Worm (Caenorhabditis elegans) whole organism, young adult: ENCODE measurements around the gene B0035.15.

Source experiments
- C06A6.2 ChIP-seq: fragments of 200-800 bp; sonication (Bioruptor generic); conservative IDR thresholded peaks from 2 replicates; pipeline ENCODE4 v1.3.6; 2022; ENCODE audit warnings: missing genetic modification characterization, missing compliant biosample characterization
- C17E4.6 ChIP-seq: fragments of 200-800 bp; sonication (Bioruptor generic); IDR thresholded peaks from 2 replicates; pipeline ENCODE4 v1.3.6; 2022; ENCODE audit warnings: missing genetic modification reagents, missing genetic modification characterization, missing compliant biosample characterization
- D2030.7 ChIP-seq: fragments of 200-800 bp; sonication (Bioruptor generic); IDR thresholded peaks from 2 replicates; pipeline ENCODE4 v1.3.6; 2022; ENCODE audit warnings: missing genetic modification reagents, missing genetic modification characterization, missing compliant biosample characterization
- F10E7.11 ChIP-seq: sonication (generic microtip); optimal IDR thresholded peaks from 2 replicates; lab custom pipeline; 2017; ENCODE audit warnings: mild to moderate bottlenecking, missing genetic modification characterization, moderate library complexity, missing compliant biosample characterization
- F22D6.2 ChIP-seq: sonication (generic microtip); optimal IDR thresholded peaks from 2 replicates; lab custom pipeline; 2016; ENCODE audit warnings: mild to moderate bottlenecking, missing genetic modification characterization, missing compliant biosample characterization
- F37B4.10 ChIP-seq: fragments of 200-800 bp; sonication (Bioruptor generic); IDR thresholded peaks from 2 replicates; pipeline ENCODE4 v1.3.6; 2022; ENCODE audit warnings: missing genetic modification characterization, missing compliant biosample characterization
- F39B2.1 ChIP-seq: fragments of 200-800 bp; sonication (Bioruptor generic); IDR thresholded peaks from 2 replicates; pipeline ENCODE4 v1.3.6; 2022; ENCODE audit warnings: missing genetic modification reagents, missing genetic modification characterization, missing compliant biosample characterization
- akir-1 ChIP-seq: fragments of 200-800 bp; sonication (Bioruptor generic); optimal IDR thresholded peaks from 2 replicates; lab custom pipeline; 2018; ENCODE audit warnings: mild to moderate bottlenecking, missing genetic modification characterization, moderate library complexity, missing compliant biosample characterization
- ama-1 ChIP-seq, 3 experiments: fragments of 150-350 bp in 1 of 3; sonication (generic microtip) in 2 of 3; optimal IDR thresholded peaks; 2 replicates each; lab custom pipeline; 2014 to 2018; ENCODE audit warnings: missing biosample characterization in 2 of 3, missing genetic modification characterization in 2 of 3, missing genetic modification reagents in 2 of 3
- aptf-2 ChIP-seq: fragments of 200-800 bp; sonication (Bioruptor generic); conservative IDR thresholded peaks from 2 replicates; pipeline ENCODE4 v1.3.6; 2022; ENCODE audit warnings: missing genetic modification reagents, missing genetic modification characterization, missing compliant biosample characterization
- aptf-3 ChIP-seq: fragments of 200-800 bp; sonication (Bioruptor generic); IDR thresholded peaks from 2 replicates; pipeline ENCODE4 v1.3.6; 2022; ENCODE audit warnings: missing genetic modification characterization, missing compliant biosample characterization
- athp-1 ChIP-seq: sonication (generic microtip); optimal IDR thresholded peaks from 2 replicates; lab custom pipeline; 2017; ENCODE audit warnings: mild to moderate bottlenecking, missing genetic modification characterization, missing compliant biosample characterization
- attf-5 ChIP-seq: fragments of 200-800 bp; sonication (Bioruptor generic); optimal IDR thresholded peaks from 2 replicates; lab custom pipeline; 2018; ENCODE audit warnings: mild to moderate bottlenecking, missing genetic modification characterization, missing compliant biosample characterization
- bed-1 ChIP-seq: fragments of 200-800 bp; sonication (Bioruptor generic); IDR thresholded peaks from 2 replicates; pipeline ENCODE4 v1.3.6; 2022; ENCODE audit warnings: missing genetic modification reagents, missing genetic modification characterization, missing compliant biosample characterization
- cebp-2 ChIP-seq: fragments of 200-800 bp; sonication (Bioruptor generic); IDR thresholded peaks from 2 replicates; pipeline ENCODE4 v1.3.6; 2022; ENCODE audit warnings: missing genetic modification characterization, missing compliant biosample characterization
- chd-7 ChIP-seq: sonication (generic microtip); optimal IDR thresholded peaks from 2 replicates; lab custom pipeline; 2016; ENCODE audit warnings: mild to moderate bottlenecking, missing genetic modification characterization, moderate library complexity, missing compliant biosample characterization
- die-1 ChIP-seq: sonication (generic microtip); optimal IDR thresholded peaks from 2 replicates; lab custom pipeline; 2016; ENCODE audit warnings: missing genotype, mild to moderate bottlenecking, missing genetic modification characterization, missing compliant biosample characterization
- dox-1 ChIP-seq: fragments of 200-800 bp; sonication (Bioruptor generic); IDR thresholded peaks from 2 replicates; pipeline ENCODE4 v1.3.6; 2022; ENCODE audit warnings: missing genetic modification reagents, missing genetic modification characterization, missing compliant biosample characterization
- dpl-1 ChIP-seq: fragments of 150-350 bp; optimal IDR thresholded peaks from 2 replicates; lab custom pipeline; 2014; ENCODE audit warnings: missing biosample characterization, missing genetic modification reagents, missing genetic modification characterization
- egl-18 ChIP-seq: fragments of 200-800 bp; sonication (Bioruptor generic); IDR thresholded peaks from 2 replicates; pipeline ENCODE4 v1.3.6; 2022; ENCODE audit warnings: missing genetic modification reagents, missing genetic modification characterization, missing compliant biosample characterization
- ekl-4 ChIP-seq: fragments of 200-800 bp; sonication (Bioruptor generic); IDR thresholded peaks from 2 replicates; pipeline ENCODE4 v1.3.6; 2022; ENCODE audit warnings: missing genetic modification reagents, missing genetic modification characterization, missing compliant biosample characterization
- ets-4 ChIP-seq: fragments of 200-800 bp; sonication (Bioruptor generic); optimal IDR thresholded peaks from 2 replicates; lab custom pipeline; 2018; ENCODE audit warnings: mild to moderate bottlenecking, missing genetic modification characterization, missing compliant biosample characterization
- him-1 ChIP-seq: sonication (generic microtip); optimal IDR thresholded peaks from 2 replicates; lab custom pipeline; 2016; ENCODE audit warnings: missing genotype, missing genetic modification reagents, missing genetic modification characterization, missing compliant biosample characterization
- hlh-12 ChIP-seq: sonication (generic microtip); optimal IDR thresholded peaks from 2 replicates; lab custom pipeline; 2016; ENCODE audit warnings: missing genetic modification characterization, missing compliant biosample characterization
- hlh-26 ChIP-seq: fragments of 200-800 bp; sonication (Bioruptor generic); conservative IDR thresholded peaks from 2 replicates; pipeline ENCODE4 v1.3.6; 2022; ENCODE audit warnings: missing genetic modification reagents, missing genetic modification characterization, missing compliant biosample characterization
- lag-1 ChIP-seq: fragments of 200-800 bp; sonication (Bioruptor generic); IDR thresholded peaks from 2 replicates; pipeline ENCODE4 v1.3.6; 2022; ENCODE audit warnings: missing genetic modification reagents, missing genetic modification characterization, missing compliant biosample characterization
- let-526 ChIP-seq: fragments of 200-800 bp; sonication (Bioruptor generic); IDR thresholded peaks from 2 replicates; pipeline ENCODE4 v1.3.6; 2022; ENCODE audit warnings: missing genetic modification reagents, missing genetic modification characterization, missing compliant biosample characterization
- let-607 ChIP-seq, 2 experiments: fragments of 200-800 bp in 1 of 2; sonication (Bioruptor generic) in 1 of 2; sonication (generic microtip) in 1 of 2; optimal IDR thresholded peaks; 2 replicates each; lab custom pipeline; 2016 to 2018; ENCODE audit warnings: mild to moderate bottlenecking in 2 of 2, missing compliant biosample characterization in 2 of 2, missing genetic modification characterization in 2 of 2, moderate library complexity in 2 of 2, missing genotype in 1 of 2
- lin-40 ChIP-seq: sonication (generic microtip); optimal IDR thresholded peaks from 2 replicates; lab custom pipeline; 2016; ENCODE audit warnings: missing genetic modification characterization, mild to moderate bottlenecking, missing compliant biosample characterization, missing genotype, missing genetic modification reagents
- madf-10 ChIP-seq: sonication (generic microtip); optimal IDR thresholded peaks from 2 replicates; lab custom pipeline; 2016; ENCODE audit warnings: mild to moderate bottlenecking, missing genetic modification characterization, missing compliant biosample characterization
- madf-6 ChIP-seq: fragments of 200-800 bp; sonication (Bioruptor generic); IDR thresholded peaks from 2 replicates; pipeline ENCODE4 v1.3.6; 2022; ENCODE audit warnings: missing genetic modification reagents, missing genetic modification characterization, missing compliant biosample characterization
- madf-8 ChIP-seq: fragments of 200-800 bp; sonication (Bioruptor generic); conservative IDR thresholded peaks from 2 replicates; pipeline ENCODE4 v1.3.6; 2022; ENCODE audit warnings: missing genetic modification reagents, missing genetic modification characterization, missing compliant biosample characterization
- mcd-1 ChIP-seq: fragments of 200-800 bp; sonication (Bioruptor generic); IDR thresholded peaks from 2 replicates; pipeline ENCODE4 v1.3.6; 2022; ENCODE audit warnings: missing genetic modification reagents, missing genetic modification characterization, missing compliant biosample characterization
- mes-4 ChIP-seq: sonication (generic microtip); optimal IDR thresholded peaks from 2 replicates; lab custom pipeline; 2016; ENCODE audit warnings: missing genotype, missing genetic modification characterization, missing compliant biosample characterization
- nfya-2 ChIP-seq: fragments of 200-800 bp; sonication (Bioruptor generic); IDR thresholded peaks from 2 replicates; pipeline ENCODE4 v1.3.6; 2022; ENCODE audit warnings: missing genetic modification reagents, missing genetic modification characterization, missing compliant biosample characterization
- nhr-27 ChIP-seq: fragments of 200-800 bp; sonication (Bioruptor generic); optimal IDR thresholded peaks from 2 replicates; lab custom pipeline; 2018; ENCODE audit warnings: mild to moderate bottlenecking, missing genetic modification characterization, moderate library complexity, missing compliant biosample characterization
- nhr-80 ChIP-seq: sonication (generic microtip); optimal IDR thresholded peaks from 2 replicates; lab custom pipeline; 2016; ENCODE audit warnings: missing genetic modification characterization, missing compliant biosample characterization
- pbrm-1 ChIP-seq: fragments of 200-800 bp; sonication (Bioruptor generic); IDR thresholded peaks from 2 replicates; pipeline ENCODE4 v1.3.6; 2022; ENCODE audit warnings: missing genetic modification reagents, missing genetic modification characterization, missing compliant biosample characterization
- sea-2 ChIP-seq: fragments of 200-800 bp; sonication (Bioruptor generic); IDR thresholded peaks from 2 replicates; pipeline ENCODE4 v1.3.6; 2022; ENCODE audit warnings: missing genetic modification characterization, missing compliant biosample characterization
- snpc-3.4 ChIP-seq: sonication (generic microtip); optimal IDR thresholded peaks from 2 replicates; lab custom pipeline; 2017; ENCODE audit warnings: missing genetic modification characterization, mild to moderate bottlenecking, missing compliant biosample characterization, antibody characterized with exemption, moderate library complexity, missing genotype, missing genetic modification reagents
- unc-130 ChIP-seq: sonication (generic microtip); optimal IDR thresholded peaks from 2 replicates; lab custom pipeline; 2016; ENCODE audit warnings: missing genetic modification reagents, missing genetic modification characterization, missing compliant biosample characterization
- unc-62 ChIP-seq: fragments of 150-350 bp; optimal IDR thresholded peaks from 2 replicates; lab custom pipeline; 2014; ENCODE audit warnings: missing biosample characterization, missing genetic modification reagents, missing genetic modification characterization
- ztf-18 ChIP-seq: sonication (generic microtip); optimal IDR thresholded peaks from 2 replicates; lab custom pipeline; 2016; ENCODE audit warnings: missing genotype, mild to moderate bottlenecking, missing genetic modification characterization, missing compliant biosample characterization
- ztf-25 ChIP-seq: fragments of 200-800 bp; sonication (Bioruptor generic); IDR thresholded peaks from 2 replicates; pipeline ENCODE4 v1.3.6; 2022; ENCODE audit warnings: missing genetic modification reagents, missing genetic modification characterization, missing compliant biosample characterization
- ztf-28 ChIP-seq: fragments of 200-800 bp; sonication (Bioruptor generic); IDR thresholded peaks from 2 replicates; pipeline ENCODE4 v1.3.6; 2022; ENCODE audit warnings: missing genetic modification reagents, missing genetic modification characterization, missing compliant biosample characterization

Gene B0035.15

ce11 chrIV:11273151-11273550 lies 24.9 kb downstream of the B0035.15 start, which contains the start of gene gtl-2:
gtl-2 (plus strand) TSS chrIV:11273451.
- TF ChIP-seq unc-130 (no peak), let-607 (tag; optimal IDR thresholded peaks at IDR 0.05; lab: Kevin White, UChicago) (no peak)
- TF ChIP-seq, all 124 proteins: peak for 0

DNA sequence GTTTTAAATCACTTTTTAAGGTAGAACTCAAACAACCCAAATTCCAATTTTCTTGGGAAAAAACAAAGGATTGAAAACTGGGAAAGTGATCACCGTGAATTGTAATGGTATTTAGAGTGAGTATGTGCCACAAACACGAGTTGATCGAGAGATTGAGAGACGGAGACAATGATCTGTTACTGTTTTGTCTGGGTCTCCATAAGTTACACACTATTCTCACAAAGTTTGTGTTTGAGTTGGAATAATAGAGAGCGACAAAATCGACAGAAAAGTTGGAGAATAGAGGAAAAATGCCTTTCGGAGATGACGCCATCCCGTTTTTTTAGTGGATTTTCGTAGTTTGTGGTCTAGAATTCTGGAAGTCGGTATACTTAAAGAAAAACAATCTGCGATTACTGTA lies 26.8 kb downstream of the B0035.15 start, which contains the start of gene nhr-7:
TSS of gene nhr-7 (minus strand) at position 101 of the 400 bp plus-strand sequence.
- TF ChIP-seq F37B4.10 (GFP tag; lab: Robert Waterston, UW) = no peak
- TF ChIP-seq ztf-25 = no peak
- no peak for TF ChIP-seq egl-18 (GFP tag; lab: Robert Waterston, UW)
- no peak for TF ChIP-seq F10E7.11 (tag; lab: Kevin White, UChicago)
- TF ChIP-seq ama-1 (optimal IDR thresholded peaks at IDR 0.05; lab: Kevin White, UChicago) = no peak
- TF ChIP-seq ama-1 (GFP tag; optimal IDR thresholded peaks at IDR 0.05; lab: Kevin White, UChicago) = no peak
- TF ChIP-seq die-1 = no peak
- TF ChIP-seq C17E4.6 = no peak
- no peak for TF ChIP-seq hlh-26 (GFP tag; lab: Robert Waterston, UW)
- TF ChIP-seq F22D6.2 (tag; lab: Kevin White, UChicago) = no peak
- no peak for TF ChIP-seq sea-2 (GFP tag; lab: Robert Waterston, UW)
- no peak for TF ChIP-seq ztf-18 (tag; lab: Kevin White, UChicago)
- TF ChIP-seq nhr-27 = no peak

- TF ChIP-seq ztf-18 (tag; lab: Kevin White, UChicago) (no peak), madf-10 (no peak), hlh-12 (no peak), chd-7 (tag; lab: Kevin White, UChicago) (no peak), cebp-2 (GFP tag; lab: Robert Waterston, UW) (no peak), ekl-4 (GFP tag; lab: Robert Waterston, UW) (no peak), bed-1 (GFP tag; lab: Robert Waterston, UW) (no peak), lin-40 (tag; lab: Kevin White, UChicago) (no peak), let-526 (GFP tag; lab: Robert Waterston, UW) (no peak), aptf-3 (GFP tag; lab: Robert Waterston, UW) (no peak), C06A6.2 (no peak), dpl-1 (GFP tag; lab: Kevin White, UChicago) (no peak), nfya-2 (GFP tag; lab: Robert Waterston, UW) (no peak), dox-1 (GFP tag; lab: Robert Waterston, UW) (no peak), ztf-28 (GFP tag; lab: Robert Waterston, UW) (no peak), ets-4 (GFP tag; lab: Kevin White, UChicago) (no peak), pbrm-1 (GFP tag; lab: Robert Waterston, UW) (no peak), ama-1 (optimal IDR thresholded peaks at IDR 0.05; lab: Kevin White, UChicago) (no peak), ama-1 (GFP tag; optimal IDR thresholded peaks at IDR 0.05; lab: Kevin White, UChicago) (no peak)
Observed at ce11 chrIV:11269483-11269882, 28.6 kb downstream of the B0035.15 start.

DNA sequence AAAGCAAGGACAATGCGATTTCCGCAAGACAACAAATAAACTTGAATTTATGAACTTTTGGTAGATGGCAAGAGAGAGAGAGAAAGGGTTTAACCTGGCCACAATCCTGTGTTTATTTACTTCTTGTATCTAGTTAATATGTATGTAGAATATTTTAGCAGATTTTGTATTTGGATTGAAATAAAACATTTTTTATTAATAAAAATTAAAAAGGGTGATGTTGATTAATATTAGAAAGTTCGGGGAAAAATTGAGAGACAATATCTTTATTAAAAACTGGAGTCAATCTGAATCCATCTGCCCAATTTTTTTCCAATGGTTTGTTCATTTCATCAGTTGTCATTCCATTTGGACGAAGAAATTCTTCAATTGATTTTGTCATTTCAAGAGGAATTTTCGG lies 32.0 kb downstream of the B0035.15 start, which contains the start of gene col-127:
TSS of gene col-127 (minus strand) at position 101 of the 400 bp plus-strand sequence.
- no peak for TF ChIP-seq bed-1 (GFP tag; lab: Robert Waterston, UW)
- TF ChIP-seq unc-62 (GFP tag; lab: Kevin White, UChicago) = no peak
- no peak for TF ChIP-seq nhr-27
- no peak for TF ChIP-seq mes-4
- TF ChIP-seq pbrm-1 (GFP tag; lab: Robert Waterston, UW) = no peak
- TF ChIP-seq mcd-1 (GFP tag; lab: Robert Waterston, UW) = no peak
- no peak for TF ChIP-seq ekl-4 (GFP tag; lab: Robert Waterston, UW)
- no peak for TF ChIP-seq lag-1 (GFP tag; lab: Robert Waterston, UW)
- TF ChIP-seq snpc-3.4 (tag; lab: Kevin White, UChicago) = no peak
- no peak for TF ChIP-seq D2030.7 (GFP tag; lab: Robert Waterston, UW)
- TF ChIP-seq unc-130 = no peak
- no peak for TF ChIP-seq madf-8 (GFP tag; lab: Robert Waterston, UW)
- TF ChIP-seq him-1 = no peak
- no peak for TF ChIP-seq aptf-2 (GFP tag; lab: Robert Waterston, UW)
- TF ChIP-seq athp-1 (tag; lab: Kevin White, UChicago) = no peak
- no peak for TF ChIP-seq madf-6 (GFP tag; lab: Robert Waterston, UW)
- TF ChIP-seq attf-5 = no peak
- TF ChIP-seq nhr-80 = no peak
- TF ChIP-seq akir-1 (GFP tag; lab: Kevin White, UChicago) = no peak
- no peak for TF ChIP-seq F39B2.1 (GFP tag; lab: Robert Waterston, UW)
